Worm (Caenorhabditis elegans) whole organism, mixed stage, embryonic: ENCODE results near the gene T18D3.6.

Experiments used
- ceh-43 ChIP-seq: fragments of 200-800 bp; sonication (Bioruptor generic); optimal IDR thresholded peaks from 2 replicates; lab custom pipeline; 2018; ENCODE audit warnings: mild to moderate bottlenecking, missing genetic modification characterization, moderate library complexity, missing compliant biosample characterization
- flh-1 ChIP-seq: fragments of 200-800 bp; sonication (Bioruptor generic); optimal IDR thresholded peaks from 2 replicates; lab custom pipeline; 2018; ENCODE audit warnings: mild to moderate bottlenecking, missing genetic modification characterization, moderate library complexity, missing compliant biosample characterization
- lin-13 ChIP-seq: fragments of 150-350 bp; optimal IDR thresholded peaks from 2 replicates; lab custom pipeline; 2014; ENCODE audit warnings: missing biosample characterization, missing genetic modification characterization
- lin-32 ChIP-seq: fragments of 200-800 bp; sonication (Bioruptor generic); optimal IDR thresholded peaks from 2 replicates; lab custom pipeline; 2018; ENCODE audit warnings: mild to moderate bottlenecking, missing genetic modification characterization, missing compliant biosample characterization
- lsy-2 ChIP-seq: fragments of 150-350 bp; optimal IDR thresholded peaks from 2 replicates; lab custom pipeline; 2014; ENCODE audit warnings: missing biosample characterization, missing genetic modification characterization
- mep-1 ChIP-seq: fragments of 150-350 bp; optimal IDR thresholded peaks from 2 replicates; lab custom pipeline; 2017; ENCODE audit warnings: missing biosample characterization, missing genetic modification reagents, missing genetic modification characterization, inconsistent platforms
- nhr-28 ChIP-seq: fragments of 150-350 bp; optimal IDR thresholded peaks from 2 replicates; lab custom pipeline; 2014; ENCODE audit warnings: missing biosample characterization, missing genetic modification characterization
- nhr-76 ChIP-seq: sonication (generic microtip); optimal IDR thresholded peaks from 2 replicates; lab custom pipeline; 2017; ENCODE audit warnings: missing biosample characterization, missing genetic modification characterization
- snpc-4 ChIP-seq: fragments of 150-350 bp; optimal IDR thresholded peaks from 2 replicates; lab custom pipeline; 2014; ENCODE audit warnings: missing biosample characterization, missing genetic modification characterization
- unc-39 ChIP-seq: fragments of 150-350 bp; optimal IDR thresholded peaks from 2 replicates; lab custom pipeline; 2014; ENCODE audit warnings: missing biosample characterization, missing genetic modification characterization
- unc-62 ChIP-seq: fragments of 150-350 bp; optimal IDR thresholded peaks from 2 replicates; lab custom pipeline; 2014; ENCODE audit warnings: missing biosample characterization, missing genetic modification reagents, missing genetic modification characterization
- zip-8 ChIP-seq: fragments of 150-350 bp; optimal IDR thresholded peaks from 2 replicates; lab custom pipeline; 2014; ENCODE audit warnings: missing biosample characterization, missing genetic modification characterization
- ztf-11 ChIP-seq: fragments of 150-350 bp; optimal IDR thresholded peaks from 2 replicates; lab custom pipeline; 2014; ENCODE audit warnings: missing biosample characterization, missing genetic modification characterization

ce11 chrX:12484078-12484477 lies 34.4 kb downstream of the T18D3.6 start:
- no peak for TF ChIP-seq snpc-4
- no peak for TF ChIP-seq ceh-43 (GFP tag; lab: Kevin White, UChicago)
- no peak for TF ChIP-seq nhr-28 (tag; lab: Kevin White, UChicago)
- no peak for TF ChIP-seq zip-8 (tag; lab: Kevin White, UChicago)
- no peak for TF ChIP-seq flh-1 (GFP tag; lab: Kevin White, UChicago)
- no peak for TF ChIP-seq unc-62 (GFP tag; lab: Kevin White, UChicago)
- no peak for TF ChIP-seq ztf-11 (tag; lab: Kevin White, UChicago)
- TF ChIP-seq lin-32: no peak
- TF ChIP-seq lsy-2 (tag; lab: Kevin White, UChicago): no peak
- TF ChIP-seq lin-13 (tag; lab: Kevin White, UChicago): no peak
- no peak for TF ChIP-seq mep-1 (tag; lab: Kevin White, UChicago)
- no peak for TF ChIP-seq unc-39
- TF ChIP-seq nhr-76 (tag; lab: Kevin White, UChicago): no peak
